Worm (Caenorhabditis elegans) whole organism, young adult: ENCODE results near the gene C09B9.7.

Experiments
- B0035.1 ChIP-seq: sonication (generic microtip); optimal IDR thresholded peaks from 2 replicates; lab custom pipeline; 2016; ENCODE audit warnings: missing genetic modification characterization, mild to moderate bottlenecking, missing compliant biosample characterization, missing genotype, missing genetic modification reagents
- B0261.1 ChIP-seq: sonication (generic microtip); optimal IDR thresholded peaks from 2 replicates; lab custom pipeline; 2016; ENCODE audit warnings: mild to moderate bottlenecking, missing genetic modification characterization, moderate library complexity, missing compliant biosample characterization
- B0336.3 ChIP-seq: fragments of 200-800 bp; sonication (Bioruptor generic); IDR thresholded peaks from 2 replicates; pipeline ENCODE4 v1.3.6; 2022; ENCODE audit warnings: missing genetic modification characterization, missing compliant biosample characterization
- F10E7.11 ChIP-seq: sonication (generic microtip); optimal IDR thresholded peaks from 2 replicates; lab custom pipeline; 2017; ENCODE audit warnings: mild to moderate bottlenecking, missing genetic modification characterization, moderate library complexity, missing compliant biosample characterization
- F49E8.2 ChIP-seq: sonication (generic microtip); optimal IDR thresholded peaks from 3 replicates; lab custom pipeline; 2017; ENCODE audit warnings: missing genetic modification characterization, mild to moderate bottlenecking, missing compliant biosample characterization, antibody characterized with exemption, moderate library complexity; ENCODE audit not compliant: insufficient read depth
- T26A5.8 ChIP-seq: sonication (generic microtip); optimal IDR thresholded peaks from 2 replicates; lab custom pipeline; 2016; ENCODE audit warnings: missing genetic modification characterization, missing compliant biosample characterization
- Y53F4B.3 ChIP-seq: fragments of 200-800 bp; sonication (Bioruptor generic); IDR thresholded peaks from 2 replicates; pipeline ENCODE4 v1.3.6; 2022; ENCODE audit warnings: missing genetic modification reagents, missing genetic modification characterization, missing compliant biosample characterization
- aptf-2 ChIP-seq: fragments of 200-800 bp; sonication (Bioruptor generic); conservative IDR thresholded peaks from 2 replicates; pipeline ENCODE4 v1.3.6; 2022; ENCODE audit warnings: missing genetic modification reagents, missing genetic modification characterization, missing compliant biosample characterization
- atf-7 ChIP-seq: sonication (generic microtip); optimal IDR thresholded peaks from 2 replicates; lab custom pipeline; 2017; ENCODE audit warnings: mild to moderate bottlenecking, missing genetic modification characterization, missing compliant biosample characterization
- attf-3 ChIP-seq: fragments of 200-800 bp; sonication (Bioruptor generic); conservative IDR thresholded peaks from 2 replicates; pipeline ENCODE4 v1.3.6; 2022; ENCODE audit warnings: missing genetic modification reagents, missing genetic modification characterization, missing compliant biosample characterization
- bed-1 ChIP-seq: fragments of 200-800 bp; sonication (Bioruptor generic); IDR thresholded peaks from 2 replicates; pipeline ENCODE4 v1.3.6; 2022; ENCODE audit warnings: missing genetic modification reagents, missing genetic modification characterization, missing compliant biosample characterization
- cebp-1 ChIP-seq, 2 experiments: fragments of 200-800 bp in 1 of 2; sonication (Bioruptor generic) in 1 of 2; sonication (generic microtip) in 1 of 2; IDR thresholded peaks in 1 of 2; optimal IDR thresholded peaks in 1 of 2; 2 replicates each; pipeline versions ENCODE4 v1.3.6 to Lab custom; 2017 to 2022; ENCODE audit warnings: missing compliant biosample characterization in 2 of 2, missing genetic modification characterization in 2 of 2, mild to moderate bottlenecking in 1 of 2, missing genetic modification reagents in 1 of 2, moderate library complexity in 1 of 2
- cebp-2 ChIP-seq: fragments of 200-800 bp; sonication (Bioruptor generic); IDR thresholded peaks from 2 replicates; pipeline ENCODE4 v1.3.6; 2022; ENCODE audit warnings: missing genetic modification characterization, missing compliant biosample characterization
- ceh-100 ChIP-seq: fragments of 200-800 bp; sonication (Bioruptor generic); IDR thresholded peaks from 2 replicates; pipeline ENCODE4 v1.3.6; 2022; ENCODE audit warnings: missing genetic modification reagents, missing genetic modification characterization, missing compliant biosample characterization
- ceh-79 ChIP-seq: sonication (generic microtip); optimal IDR thresholded peaks from 2 replicates; lab custom pipeline; 2017; ENCODE audit warnings: mild to moderate bottlenecking, missing genetic modification characterization, missing compliant biosample characterization
- dpl-1 ChIP-seq: fragments of 150-350 bp; optimal IDR thresholded peaks from 2 replicates; lab custom pipeline; 2014; ENCODE audit warnings: missing biosample characterization, missing genetic modification reagents, missing genetic modification characterization
- egl-18 ChIP-seq: fragments of 200-800 bp; sonication (Bioruptor generic); IDR thresholded peaks from 2 replicates; pipeline ENCODE4 v1.3.6; 2022; ENCODE audit warnings: missing genetic modification reagents, missing genetic modification characterization, missing compliant biosample characterization
- egl-44 ChIP-seq: fragments of 200-800 bp; sonication (Bioruptor generic); IDR thresholded peaks from 2 replicates; pipeline ENCODE4 v1.3.6; 2022; ENCODE audit warnings: missing genetic modification reagents, missing genetic modification characterization, missing compliant biosample characterization
- egrh-3 ChIP-seq: fragments of 200-800 bp; sonication (Bioruptor generic); IDR thresholded peaks from 2 replicates; pipeline ENCODE4 v1.3.6; 2022; ENCODE audit warnings: missing genetic modification reagents, missing genetic modification characterization, missing compliant biosample characterization
- ekl-4 ChIP-seq: fragments of 200-800 bp; sonication (Bioruptor generic); IDR thresholded peaks from 2 replicates; pipeline ENCODE4 v1.3.6; 2022; ENCODE audit warnings: missing genetic modification reagents, missing genetic modification characterization, missing compliant biosample characterization
- ets-4 ChIP-seq: fragments of 200-800 bp; sonication (Bioruptor generic); optimal IDR thresholded peaks from 2 replicates; lab custom pipeline; 2018; ENCODE audit warnings: mild to moderate bottlenecking, missing genetic modification characterization, missing compliant biosample characterization
- fkh-3 ChIP-seq: sonication (generic microtip); optimal IDR thresholded peaks from 2 replicates; lab custom pipeline; 2016; ENCODE audit warnings: mild to moderate bottlenecking, missing genetic modification characterization, missing compliant biosample characterization
- gei-17 ChIP-seq: fragments of 200-800 bp; sonication (Bioruptor generic); optimal IDR thresholded peaks from 2 replicates; lab custom pipeline; 2018; ENCODE audit warnings: mild to moderate bottlenecking, missing genetic modification characterization, missing compliant biosample characterization
- him-1 ChIP-seq: sonication (generic microtip); optimal IDR thresholded peaks from 2 replicates; lab custom pipeline; 2016; ENCODE audit warnings: missing genotype, missing genetic modification reagents, missing genetic modification characterization, missing compliant biosample characterization
- hlh-26 ChIP-seq: fragments of 200-800 bp; sonication (Bioruptor generic); conservative IDR thresholded peaks from 2 replicates; pipeline ENCODE4 v1.3.6; 2022; ENCODE audit warnings: missing genetic modification reagents, missing genetic modification characterization, missing compliant biosample characterization
- lin-54 ChIP-seq: fragments of 200-800 bp; sonication (Bioruptor generic); optimal IDR thresholded peaks from 2 replicates; lab custom pipeline; 2018; ENCODE audit warnings: mild to moderate bottlenecking, missing genetic modification characterization, missing compliant biosample characterization
- lir-1 ChIP-seq: fragments of 200-800 bp; sonication (Bioruptor generic); conservative IDR thresholded peaks from 2 replicates; pipeline ENCODE4 v1.3.6; 2022; ENCODE audit warnings: missing genetic modification reagents, missing genetic modification characterization, missing compliant biosample characterization
- lsl-1 ChIP-seq: fragments of 200-800 bp; sonication (Bioruptor generic); optimal IDR thresholded peaks from 2 replicates; lab custom pipeline; 2018; ENCODE audit warnings: mild to moderate bottlenecking, missing genetic modification characterization, moderate library complexity, missing compliant biosample characterization
- madf-10 ChIP-seq: sonication (generic microtip); optimal IDR thresholded peaks from 2 replicates; lab custom pipeline; 2016; ENCODE audit warnings: mild to moderate bottlenecking, missing genetic modification characterization, missing compliant biosample characterization
- madf-6 ChIP-seq: fragments of 200-800 bp; sonication (Bioruptor generic); IDR thresholded peaks from 2 replicates; pipeline ENCODE4 v1.3.6; 2022; ENCODE audit warnings: missing genetic modification reagents, missing genetic modification characterization, missing compliant biosample characterization
- mcd-1 ChIP-seq: fragments of 200-800 bp; sonication (Bioruptor generic); IDR thresholded peaks from 2 replicates; pipeline ENCODE4 v1.3.6; 2022; ENCODE audit warnings: missing genetic modification reagents, missing genetic modification characterization, missing compliant biosample characterization
- mel-28 ChIP-seq: sonication (generic microtip); optimal IDR thresholded peaks from 2 replicates; lab custom pipeline; 2016; ENCODE audit warnings: borderline replicate concordance, mild to moderate bottlenecking, missing genetic modification characterization, missing compliant biosample characterization
- nfya-1 ChIP-seq: sonication (generic microtip); optimal IDR thresholded peaks from 2 replicates; lab custom pipeline; 2017; ENCODE audit warnings: antibody characterized with exemption, missing compliant biosample characterization, missing genetic modification characterization, borderline replicate concordance; ENCODE audit not compliant: insufficient read depth
- nfya-2 ChIP-seq: fragments of 200-800 bp; sonication (Bioruptor generic); IDR thresholded peaks from 2 replicates; pipeline ENCODE4 v1.3.6; 2022; ENCODE audit warnings: missing genetic modification reagents, missing genetic modification characterization, missing compliant biosample characterization
- nfyb-1 ChIP-seq: fragments of 200-800 bp; sonication (Bioruptor generic); IDR thresholded peaks from 2 replicates; pipeline ENCODE4 v1.3.6; 2022; ENCODE audit warnings: missing genetic modification reagents, missing genetic modification characterization, missing compliant biosample characterization
- nhr-120 ChIP-seq: fragments of 200-800 bp; sonication (Bioruptor generic); IDR thresholded peaks from 2 replicates; pipeline ENCODE4 v1.3.6; 2022; ENCODE audit warnings: missing genetic modification characterization, missing compliant biosample characterization
- nhr-27 ChIP-seq: fragments of 200-800 bp; sonication (Bioruptor generic); optimal IDR thresholded peaks from 2 replicates; lab custom pipeline; 2018; ENCODE audit warnings: mild to moderate bottlenecking, missing genetic modification characterization, moderate library complexity, missing compliant biosample characterization
- nhr-80 ChIP-seq: sonication (generic microtip); optimal IDR thresholded peaks from 2 replicates; lab custom pipeline; 2016; ENCODE audit warnings: missing genetic modification characterization, missing compliant biosample characterization
- nhr-90 ChIP-seq: sonication (generic microtip); optimal IDR thresholded peaks from 2 replicates; lab custom pipeline; 2016; ENCODE audit warnings: missing genotype, mild to moderate bottlenecking, missing genetic modification characterization, missing compliant biosample characterization
- sdz-38 ChIP-seq: sonication (generic microtip); optimal IDR thresholded peaks from 2 replicates; lab custom pipeline; 2016; ENCODE audit warnings: missing genotype, missing genetic modification characterization, missing compliant biosample characterization
- sea-2 ChIP-seq: fragments of 200-800 bp; sonication (Bioruptor generic); IDR thresholded peaks from 2 replicates; pipeline ENCODE4 v1.3.6; 2022; ENCODE audit warnings: missing genetic modification characterization, missing compliant biosample characterization
- snpc-3.4 ChIP-seq: sonication (generic microtip); optimal IDR thresholded peaks from 2 replicates; lab custom pipeline; 2017; ENCODE audit warnings: missing genetic modification characterization, mild to moderate bottlenecking, missing compliant biosample characterization, antibody characterized with exemption, moderate library complexity, missing genotype, missing genetic modification reagents
- unc-130 ChIP-seq: sonication (generic microtip); optimal IDR thresholded peaks from 2 replicates; lab custom pipeline; 2016; ENCODE audit warnings: missing genetic modification reagents, missing genetic modification characterization, missing compliant biosample characterization
- zfh-2 ChIP-seq: fragments of 200-800 bp; sonication (Bioruptor generic); conservative IDR thresholded peaks from 2 replicates; pipeline ENCODE4 v1.3.6; 2022; ENCODE audit warnings: missing genetic modification reagents, missing genetic modification characterization, missing compliant biosample characterization
- ztf-26 ChIP-seq: sonication (generic microtip); optimal IDR thresholded peaks from 2 replicates; lab custom pipeline; 2017; ENCODE audit warnings: missing genetic modification characterization, missing compliant biosample characterization
- ztf-28 ChIP-seq: fragments of 200-800 bp; sonication (Bioruptor generic); IDR thresholded peaks from 2 replicates; pipeline ENCODE4 v1.3.6; 2022; ENCODE audit warnings: missing genetic modification reagents, missing genetic modification characterization, missing compliant biosample characterization

The C09B9.7 gene

ce11 chrIV:5086961-5087326, 26.1 kb upstream of the C09B9.7 start (continued):
- TF ChIP-seq egl-18, result 0 out of 2 replicates have a peak, but pooled peaks have one; percentile 40
- no peak for TF ChIP-seq F49E8.2
- TF ChIP-seq him-1, result no peak
- peak; percentile 6 for TF ChIP-seq ets-4 (GFP tag; lab: Kevin White, UChicago)
- TF ChIP-seq cebp-2 (GFP tag; lab: Robert Waterston, UW), result 0 out of 2 replicates have a peak, but pooled peaks have one; percentile 28
- TF ChIP-seq nfyb-1 (GFP tag; lab: Robert Waterston, UW), result 0 out of 2 replicates have a peak, but pooled peaks have one; percentile 30
- peak; percentile 58 for TF ChIP-seq fkh-3 (tag; lab: Kevin White, UChicago)
- TF ChIP-seq sea-2, result no peak
- TF ChIP-seq atf-7 (tag; lab: Kevin White, UChicago), result peak; percentile 41
- TF ChIP-seq B0261.1 (tag; lab: Kevin White, UChicago), result no peak
- no peak for TF ChIP-seq zfh-2
- TF ChIP-seq, all 124 proteins: peak for 18

DNA sequence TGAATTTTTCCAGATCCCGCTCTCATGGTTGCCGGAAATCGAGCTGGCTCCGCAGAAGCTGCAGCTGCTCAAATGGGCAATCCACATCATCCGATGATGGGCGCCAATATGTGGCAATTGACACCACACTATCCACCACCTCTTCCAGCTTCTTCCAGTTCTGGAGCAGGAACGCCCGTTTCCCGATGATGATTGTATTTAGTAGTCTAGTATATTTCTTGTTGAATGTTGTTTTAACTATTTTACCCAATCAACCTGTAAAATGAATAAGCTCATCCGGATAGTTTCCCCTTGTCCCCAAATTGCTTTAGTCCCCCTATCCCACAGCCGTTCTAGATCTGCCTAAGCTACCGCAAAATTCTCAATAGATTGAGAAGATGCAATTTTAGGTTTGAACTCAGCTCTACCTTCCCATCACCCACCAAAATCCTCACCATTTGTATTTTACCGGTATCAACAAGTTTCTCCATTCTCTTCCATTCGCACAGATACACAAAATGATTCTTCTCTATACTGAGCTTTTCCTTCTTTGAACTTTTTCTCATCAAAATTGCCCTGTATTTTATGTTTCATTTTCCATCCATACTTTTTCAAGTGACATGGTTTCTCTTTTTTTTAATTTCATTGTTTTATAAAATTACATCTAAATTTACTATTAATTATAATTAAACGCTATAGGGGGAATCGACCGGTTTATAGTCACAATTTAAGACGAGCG, 25.5 kb upstream of the C09B9.7 start:
- TF ChIP-seq nfya-2 (GFP tag; lab: Robert Waterston, UW) (no peak), nhr-120 (GFP tag; lab: Robert Waterston, UW) (no peak), ets-4 (GFP tag; lab: Kevin White, UChicago) (no peak), cebp-1 (GFP tag; IDR thresholded peaks at IDR 0.05; lab: Robert Waterston, UW) (no peak), cebp-1 (tag; optimal IDR thresholded peaks at IDR 0.05; lab: Kevin White, UChicago) (peak; percentile 3), egrh-3 (GFP tag; lab: Robert Waterston, UW) (no peak), zfh-2 (no peak), sdz-38 (tag; lab: Kevin White, UChicago) (no peak), lir-1 (GFP tag; lab: Robert Waterston, UW) (no peak), nhr-90 (peak; percentile 29), ceh-79 (tag; lab: Kevin White, UChicago) (no peak), nfya-1 (tag; lab: Kevin White, UChicago) (no peak), snpc-3.4 (tag; lab: Kevin White, UChicago) (peak; percentile 27), hlh-26 (GFP tag; lab: Robert Waterston, UW) (no peak), lsl-1 (GFP tag; lab: Kevin White, UChicago) (no peak), mcd-1 (no peak), bed-1 (GFP tag; lab: Robert Waterston, UW) (no peak), B0261.1 (tag; lab: Kevin White, UChicago) (no peak), T26A5.8 (tag; lab: Kevin White, UChicago) (no peak), atf-7 (tag; lab: Kevin White, UChicago) (no peak), ztf-26 (no peak), dpl-1 (GFP tag; lab: Kevin White, UChicago) (no peak), aptf-2 (no peak), egl-44 (GFP tag; lab: Robert Waterston, UW) (no peak), madf-10 (tag; lab: Kevin White, UChicago) (no peak), mel-28 (no peak), madf-6 (no peak), Y53F4B.3 (GFP tag; lab: Robert Waterston, UW) (no peak), unc-130 (no peak), ceh-100 (GFP tag; lab: Robert Waterston, UW) (no peak), ekl-4 (peak; percentile 34; the same call in 1 of the 2 replicates), ztf-28 (GFP tag; lab: Robert Waterston, UW) (no peak), B0336.3 (GFP tag; lab: Robert Waterston, UW) (no peak), B0035.1 (tag; lab: Kevin White, UChicago) (no peak), nhr-80 (tag; lab: Kevin White, UChicago) (no peak), him-1 (no peak), nhr-27 (tag; lab: Kevin White, UChicago) (no peak), lin-54 (GFP tag; lab: Kevin White, UChicago) (no peak), attf-3 (no peak), F10E7.11 (tag; lab: Kevin White, UChicago) (no peak), gei-17 (GFP tag; lab: Kevin White, UChicago) (no peak)
